Fruit fly (Drosophila melanogaster) whole organism, adult: ENCODE measurements around the gene PolD1.
A peak's percentile ranks its signal among the peaks of the same experiment; 100 is the strongest.

Source experiments
- CG11617 ChIP-seq: fragments of 200-800 bp; sonication (Bioruptor generic); optimal IDR thresholded peaks from 2 replicates; lab custom pipeline; 2017; ENCODE audit warnings: mild to moderate bottlenecking, missing biosample characterization, missing genetic modification reagents, missing genetic modification characterization
- CG12768 ChIP-seq: fragments of 200-800 bp; sonication (Bioruptor generic); optimal IDR thresholded peaks from 2 replicates; lab custom pipeline; 2017; ENCODE audit warnings: missing biosample characterization, missing genetic modification characterization, mild to moderate bottlenecking, moderate library complexity, missing genetic modification reagents
- CG14711 ChIP-seq: fragments of 200-800 bp; sonication (Bioruptor generic); optimal IDR thresholded peaks from 2 replicates; lab custom pipeline; 2018; ENCODE audit warnings: missing biosample characterization, mild to moderate bottlenecking, missing genetic modification characterization, moderate library complexity
- CG1620 ChIP-seq: fragments of 200-800 bp; sonication (Bioruptor generic); optimal IDR thresholded peaks from 2 replicates; lab custom pipeline; 2016; ENCODE audit warnings: missing biosample characterization, missing genetic modification characterization
- CG33017 ChIP-seq: fragments of 200-800 bp; sonication (Bioruptor generic); optimal IDR thresholded peaks from 2 replicates; lab custom pipeline; 2018; ENCODE audit warnings: missing biosample characterization, mild to moderate bottlenecking, missing genetic modification characterization, moderate library complexity
- CG5204 ChIP-seq: fragments of 200-800 bp; sonication (Bioruptor generic); optimal IDR thresholded peaks from 2 replicates; lab custom pipeline; 2016; ENCODE audit warnings: missing biosample characterization, missing genetic modification characterization
- CG7045 ChIP-seq: fragments of 200-800 bp; sonication (Bioruptor generic); optimal IDR thresholded peaks from 2 replicates; lab custom pipeline; 2017; ENCODE audit warnings: missing biosample characterization, mild to moderate bottlenecking, missing genetic modification characterization
- CG7101 ChIP-seq: fragments of 200-800 bp; sonication (Bioruptor generic); optimal IDR thresholded peaks from 2 replicates; lab custom pipeline; 2018; ENCODE audit warnings: missing biosample characterization, mild to moderate bottlenecking, missing genetic modification characterization, moderate library complexity
- Clk ChIP-seq: fragments of 200-800 bp; sonication (Bioruptor generic); optimal IDR thresholded peaks from 2 replicates; lab custom pipeline; 2017; ENCODE audit warnings: missing biosample characterization, missing genetic modification characterization
- Crg-1 ChIP-seq: fragments of 200-800 bp; sonication (Bioruptor generic); optimal IDR thresholded peaks from 2 replicates; lab custom pipeline; 2016; ENCODE audit warnings: missing biosample characterization, missing genetic modification characterization
- Hr96 ChIP-seq: fragments of 200-800 bp; sonication (Bioruptor generic); optimal IDR thresholded peaks from 2 replicates; lab custom pipeline; 2016; ENCODE audit warnings: missing biosample characterization, missing genetic modification characterization
- Mnt ChIP-seq: fragments of 200-800 bp; sonication (Bioruptor generic); optimal IDR thresholded peaks from 2 replicates; lab custom pipeline; 2016; ENCODE audit warnings: missing biosample characterization, mild to moderate bottlenecking, missing genetic modification characterization
- bab1 ChIP-seq: fragments of 200-800 bp; sonication (Bioruptor generic); optimal IDR thresholded peaks from 3 replicates; lab custom pipeline; 2019; ENCODE audit warnings: missing biosample characterization, mild to moderate bottlenecking, missing genetic modification characterization, moderate library complexity
- cic ChIP-seq: fragments of 200-800 bp; sonication (Bioruptor generic); optimal IDR thresholded peaks from 2 replicates; lab custom pipeline; 2017; ENCODE audit warnings: missing biosample characterization, mild to moderate bottlenecking, missing genetic modification characterization, moderate library complexity
- cnc ChIP-seq, 2 experiments: fragments of >200 bp; optimal IDR thresholded peaks; 2 replicates each; lab custom pipeline; 2017
- kay ChIP-seq: fragments of 200-800 bp; sonication (Bioruptor generic); peaks from one replicate; lab custom pipeline; 2016; ENCODE audit warnings: missing biosample characterization, missing genetic modification characterization, borderline replicate concordance
- ovo ChIP-seq: fragments of 200-800 bp; sonication (Bioruptor generic); optimal IDR thresholded peaks from 2 replicates; lab custom pipeline; 2016; ENCODE audit warnings: missing biosample characterization, missing genetic modification characterization
- pad ChIP-seq: fragments of 200-800 bp; sonication (Bioruptor generic); optimal IDR thresholded peaks from 3 replicates; lab custom pipeline; 2017; ENCODE audit warnings: missing biosample characterization, missing genetic modification characterization, mild to moderate bottlenecking, moderate library complexity, missing genetic modification reagents
- tj ChIP-seq: fragments of 200-800 bp; sonication (Bioruptor generic); optimal IDR thresholded peaks from 3 replicates; lab custom pipeline; 2017; ENCODE audit warnings: missing biosample characterization, mild to moderate bottlenecking, missing genetic modification characterization, moderate library complexity
- toe ChIP-seq: fragments of 200-800 bp; sonication (Bioruptor generic); optimal IDR thresholded peaks from 2 replicates; lab custom pipeline; 2016; ENCODE audit warnings: missing biosample characterization, missing genetic modification characterization

Gene PolD1

DNA sequence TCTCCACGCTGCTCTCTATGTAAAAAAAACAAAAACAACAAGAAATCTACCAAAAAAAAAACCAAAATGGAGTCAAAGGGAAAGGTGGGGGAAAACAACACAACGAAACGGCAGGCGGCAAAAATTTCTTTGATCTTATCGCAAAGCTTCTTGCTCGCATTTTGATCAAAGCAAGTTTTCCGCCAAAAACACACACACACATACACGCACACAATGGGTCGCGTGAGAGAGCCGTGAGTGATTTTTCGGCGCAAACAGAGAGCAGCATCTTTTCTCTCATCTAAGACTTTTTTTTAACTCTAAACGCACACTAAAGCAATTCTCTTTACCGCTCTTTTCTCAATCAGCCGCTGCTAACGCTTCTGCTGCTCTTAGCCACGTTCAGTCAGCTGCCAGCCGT, 41.3 kb upstream of the PolD1 start:
- no peak for TF ChIP-seq Crg-1 (GFP tag; lab: Kevin White, UChicago)
- TF ChIP-seq CG12768 (GFP tag; lab: Kevin White, UChicago), result no peak
- TF ChIP-seq pad, result no peak
- TF ChIP-seq CG33017 (tag; lab: Kevin White, UChicago), result no peak
- TF ChIP-seq kay, result no peak
- TF ChIP-seq CG5204, result no peak

DNA sequence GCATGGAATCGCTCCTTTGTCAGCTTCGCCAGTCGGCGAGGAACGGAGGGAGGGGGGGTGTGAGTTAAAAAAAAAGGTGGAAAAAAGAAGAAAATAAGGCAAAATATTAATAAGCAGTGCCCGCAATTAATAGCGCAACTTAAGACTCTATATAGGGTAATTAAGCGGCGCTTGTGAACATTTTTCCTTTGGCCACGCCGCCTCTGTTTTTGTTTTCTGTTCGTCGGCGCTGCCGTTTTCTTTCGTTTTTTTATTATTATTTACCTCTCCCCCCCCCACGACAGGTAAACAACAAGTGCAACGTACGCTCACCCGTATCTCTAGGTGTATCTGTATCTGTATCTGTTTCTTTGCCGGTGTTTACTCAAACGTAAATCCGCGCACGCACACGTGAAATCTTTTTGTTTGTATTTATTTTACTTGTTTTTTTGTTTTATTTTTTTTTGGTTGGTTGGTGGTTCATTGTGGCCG, 39.6 kb upstream of the PolD1 start:
- TF ChIP-seq CG33017 (tag; lab: Kevin White, UChicago) (peak; percentile 18), cic (GFP tag; lab: Kevin White, UChicago) (peak; percentile 80), CG7045 (GFP tag; lab: Kevin White, UChicago) (peak; percentile 35), bab1 (GFP tag; lab: Kevin White, UChicago) (no peak), CG1620 (GFP tag; lab: Kevin White, UChicago) (no peak), Crg-1 (GFP tag; lab: Kevin White, UChicago) (no peak), tj (GFP tag; lab: Kevin White, UChicago) (no peak), toe (GFP tag; lab: Kevin White, UChicago) (peak; percentile 15), kay (no peak), CG12768 (GFP tag; lab: Kevin White, UChicago) (peak; percentile 20)

DNA sequence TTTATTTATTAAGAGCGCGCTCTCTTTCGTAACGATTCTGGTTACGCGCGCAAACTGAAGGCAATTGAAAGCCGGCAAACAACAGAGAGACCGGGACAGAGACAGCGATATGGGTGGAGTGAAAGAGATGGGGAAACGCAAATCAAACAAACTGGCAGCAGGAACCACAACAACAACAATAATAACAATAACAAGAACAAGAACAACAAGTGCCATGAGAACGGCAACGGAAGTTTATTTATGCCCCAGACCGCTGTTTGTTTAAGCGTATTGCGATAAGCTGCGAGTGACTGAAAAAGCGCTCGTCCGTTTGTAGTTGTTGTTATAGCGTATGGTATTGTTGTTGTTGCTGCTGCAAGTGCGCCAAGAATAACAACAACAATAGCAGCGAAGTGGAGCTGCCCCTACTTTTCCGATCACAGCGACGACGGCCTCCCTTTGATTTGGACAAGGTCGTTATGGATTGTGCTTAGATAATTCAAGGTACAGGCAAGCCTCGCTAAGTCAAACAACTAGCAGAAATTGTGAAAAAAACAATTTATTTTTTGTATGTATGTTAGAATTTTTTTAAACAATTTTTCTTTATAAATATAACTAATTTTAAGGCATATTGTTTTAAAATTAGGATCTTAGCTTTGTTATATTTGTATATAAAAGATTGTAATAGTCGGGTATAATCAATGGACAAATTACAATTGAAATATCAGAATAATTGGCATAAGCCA, 38.6 kb upstream of the PolD1 start:
- peak; percentile 13 for TF ChIP-seq Hr96 (GFP tag; lab: Kevin White, UChicago)
- peak; percentile 35 for TF ChIP-seq Crg-1 (GFP tag; lab: Kevin White, UChicago)
- no peak for TF ChIP-seq cnc (optimal IDR thresholded peaks at IDR 0.05; lab: Kevin White, UChicago)
- TF ChIP-seq kay, result no peak
- TF ChIP-seq Clk (GFP tag; lab: Kevin White, UChicago), result no peak
- TF ChIP-seq pad, result no peak
- TF ChIP-seq tj (GFP tag; lab: Kevin White, UChicago), result no peak
- no peak for TF ChIP-seq CG14711 (tag; lab: Kevin White, UChicago)
- peak; percentile 68 for TF ChIP-seq ovo (GFP tag; lab: Kevin White, UChicago)
- TF ChIP-seq cic (GFP tag; lab: Kevin White, UChicago), result peak; percentile 95
- peak; percentile 53 for TF ChIP-seq CG12768 (GFP tag; lab: Kevin White, UChicago)
- TF ChIP-seq CG1620 (GFP tag; lab: Kevin White, UChicago), result no peak
- no peak for TF ChIP-seq CG11617 (GFP tag; lab: Kevin White, UChicago)
- no peak for TF ChIP-seq toe (GFP tag; lab: Kevin White, UChicago)
- no peak for TF ChIP-seq bab1 (GFP tag; lab: Kevin White, UChicago)
- peak; percentile 40 for TF ChIP-seq CG7101 (tag; lab: Kevin White, UChicago)
- TF ChIP-seq CG5204, result no peak
- TF ChIP-seq CG7045 (GFP tag; lab: Kevin White, UChicago), result no peak
- TF ChIP-seq Mnt (GFP tag; lab: Kevin White, UChicago), result no peak

DNA sequence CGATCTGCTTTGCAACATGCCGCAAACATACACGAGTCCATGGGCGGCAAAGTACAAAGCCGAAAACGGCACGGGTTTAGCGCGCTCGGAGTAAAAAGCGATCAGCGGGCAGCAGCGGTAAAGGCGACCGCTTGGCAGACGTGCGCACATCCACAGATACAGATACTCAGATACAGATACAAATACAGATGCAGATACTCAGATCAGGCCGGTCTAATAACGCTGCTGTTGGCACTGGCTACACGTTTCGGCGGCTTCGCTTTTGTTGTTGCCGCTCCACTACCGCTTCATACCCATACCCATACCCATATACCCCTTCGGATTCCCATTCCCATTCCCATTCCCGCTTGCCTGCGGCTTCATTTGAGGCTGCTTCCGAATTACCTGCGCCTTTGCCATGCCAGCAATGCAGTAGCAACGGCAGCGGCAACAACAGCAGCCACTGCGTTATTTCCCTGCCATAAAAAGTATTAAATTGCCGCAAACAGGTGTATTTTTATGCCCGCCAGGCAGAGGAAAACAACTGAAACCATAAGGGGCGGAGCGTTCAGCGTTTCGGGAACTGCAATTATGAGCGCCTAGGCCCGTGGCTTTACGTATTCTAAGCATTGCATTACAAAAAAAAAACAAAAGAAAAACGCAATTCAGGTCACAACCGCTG, 37.5 kb upstream of the PolD1 start:
- no peak for TF ChIP-seq Crg-1 (GFP tag; lab: Kevin White, UChicago)
- no peak for TF ChIP-seq CG7045 (GFP tag; lab: Kevin White, UChicago)
- no peak for TF ChIP-seq CG12768 (GFP tag; lab: Kevin White, UChicago)
- no peak for TF ChIP-seq cic (GFP tag; lab: Kevin White, UChicago)
- TF ChIP-seq CG11617 (GFP tag; lab: Kevin White, UChicago), result no peak
- no peak for TF ChIP-seq CG7101 (tag; lab: Kevin White, UChicago)

DNA sequence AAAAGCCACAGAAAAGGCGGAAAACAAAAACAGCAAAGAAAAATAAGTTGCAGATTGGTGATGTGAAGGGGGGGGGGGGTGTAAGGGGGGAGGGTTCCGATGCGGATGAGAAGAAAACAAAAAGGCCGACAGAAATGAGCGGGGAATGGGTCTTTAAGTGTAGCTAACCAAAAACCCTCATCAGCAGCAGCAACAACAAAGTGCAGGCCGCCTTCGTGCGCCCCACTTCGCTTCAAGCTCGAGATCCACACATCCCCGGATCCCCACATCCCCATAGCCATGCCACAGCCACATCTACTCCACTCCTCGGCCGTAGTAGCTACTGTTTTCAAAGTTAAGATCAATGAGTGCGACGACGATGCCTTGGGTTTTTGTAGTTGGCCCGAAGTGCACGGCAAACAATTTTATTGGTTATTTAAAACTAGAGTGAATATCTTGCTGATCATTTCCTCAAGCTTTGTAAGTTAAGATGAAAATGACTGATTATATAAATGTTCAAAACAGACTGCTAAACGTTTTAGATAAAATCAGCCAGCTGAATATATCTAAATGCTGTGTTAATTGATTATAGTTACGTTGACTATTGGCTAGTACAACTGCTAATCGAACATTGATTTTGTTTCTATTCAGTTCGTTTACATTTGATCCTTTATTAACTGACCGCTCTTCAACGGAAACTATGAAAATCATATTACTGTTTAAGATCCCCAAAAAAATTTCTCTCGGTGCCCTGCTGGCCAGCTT, 36.8 kb upstream of the PolD1 start:
- no peak for TF ChIP-seq Clk (GFP tag; lab: Kevin White, UChicago)
- TF ChIP-seq toe (GFP tag; lab: Kevin White, UChicago), result no peak
- no peak for TF ChIP-seq cic (GFP tag; lab: Kevin White, UChicago)
- no peak for TF ChIP-seq ovo (GFP tag; lab: Kevin White, UChicago)
- TF ChIP-seq Crg-1 (GFP tag; lab: Kevin White, UChicago), result no peak
- no peak for TF ChIP-seq CG11617 (GFP tag; lab: Kevin White, UChicago)
- no peak for TF ChIP-seq kay
- TF ChIP-seq tj (GFP tag; lab: Kevin White, UChicago), result no peak
- TF ChIP-seq CG12768 (GFP tag; lab: Kevin White, UChicago), result no peak
- TF ChIP-seq bab1 (GFP tag; lab: Kevin White, UChicago), result no peak
- TF ChIP-seq CG7045 (GFP tag; lab: Kevin White, UChicago), result no peak
- no peak for TF ChIP-seq CG33017 (tag; lab: Kevin White, UChicago)
- TF ChIP-seq CG5204, result no peak
- no peak for TF ChIP-seq Mnt (GFP tag; lab: Kevin White, UChicago)
- TF ChIP-seq CG1620 (GFP tag; lab: Kevin White, UChicago), result no peak
